Worm (Caenorhabditis elegans) whole organism, L4/young adult: Measurements from ENCODE around the gene F08F8.10.

Experiments
- W03F9.2 ChIP-seq: fragments of 150-350 bp; optimal IDR thresholded peaks from 2 replicates; lab custom pipeline; 2014; ENCODE audit warnings: missing biosample characterization, missing genetic modification characterization
- dao-5 ChIP-seq: sonication (generic microtip); optimal IDR thresholded peaks from 2 replicates; lab custom pipeline; 2016; ENCODE audit warnings: missing genotype, missing genetic modification characterization, moderate library complexity, missing compliant biosample characterization

DNA sequence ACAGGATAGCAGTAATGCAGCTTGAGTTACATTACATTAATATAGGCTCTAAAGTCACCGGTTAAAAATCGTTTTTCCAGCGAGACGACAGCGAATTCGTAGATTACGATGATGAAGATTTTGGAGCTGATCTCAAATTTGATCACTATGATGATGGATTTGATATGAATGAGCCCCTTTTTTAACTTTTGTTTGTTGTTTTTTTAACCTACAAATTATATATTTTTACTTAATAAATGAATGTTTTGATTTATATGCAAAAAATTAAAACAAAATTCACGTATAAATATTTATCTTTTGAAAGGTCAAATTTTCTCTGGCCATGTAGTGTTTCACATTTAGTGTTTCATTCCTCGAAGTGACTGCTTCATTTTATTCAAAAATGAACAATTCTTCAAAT, 13.8 kb downstream of the F08F8.10 start, which contains the start of gene F08F8.6:
- TF ChIP-seq W03F9.2 (tag; lab: Kevin White, UChicago) = no peak
- no peak for TF ChIP-seq dao-5
